Fruit fly (Drosophila melanogaster) whole organism, embryonic: ENCODE data around the gene Hrs.
A peak's percentile ranks its signal among the peaks of the same experiment; 100 is the strongest.

Experiments
- Abd-B ChIP-seq: fragments of 200-800 bp; sonication (Bioruptor generic); optimal IDR thresholded peaks from 2 replicates; lab custom pipeline; 2018; ENCODE audit warnings: missing biosample characterization, mild to moderate bottlenecking, missing genetic modification characterization, moderate library complexity
- Aef1 ChIP-seq: fragments of 200-800 bp; sonication (Bioruptor generic); IDR thresholded peaks from 3 replicates; pipeline ENCODE4 v1.3.6; 2022; ENCODE audit warnings: missing biosample characterization, missing genetic modification characterization
- CG10147 ChIP-seq: fragments of 200-800 bp; sonication (Bioruptor generic); optimal IDR thresholded peaks from 2 replicates; lab custom pipeline; 2019; ENCODE audit warnings: missing biosample characterization, mild to moderate bottlenecking, missing genetic modification characterization, moderate library complexity
- CG10565 ChIP-seq: fragments of 200-800 bp; sonication (Bioruptor generic); optimal IDR thresholded peaks from 3 replicates; lab custom pipeline; 2016; ENCODE audit warnings: missing biosample characterization, mild to moderate bottlenecking, missing genetic modification characterization
- CG11398 ChIP-seq: fragments of 200-800 bp; sonication (Bioruptor generic); optimal IDR thresholded peaks from 2 replicates; lab custom pipeline; 2016; ENCODE audit warnings: missing biosample characterization, missing genetic modification characterization
- CG11560 ChIP-seq: fragments of 200-800 bp; sonication (Bioruptor generic); IDR thresholded peaks from 3 replicates; pipeline ENCODE4 v1.3.6; 2022; ENCODE audit warnings: missing biosample characterization, missing genetic modification characterization
- CG12219 ChIP-seq: fragments of 200-800 bp; sonication (Bioruptor generic); optimal IDR thresholded peaks from 3 replicates; lab custom pipeline; 2018; ENCODE audit warnings: missing biosample characterization, mild to moderate bottlenecking, missing genetic modification characterization
- CG12391 ChIP-seq: fragments of 200-800 bp; sonication (Bioruptor generic); optimal IDR thresholded peaks from 3 replicates; lab custom pipeline; 2018; ENCODE audit warnings: missing biosample characterization, mild to moderate bottlenecking, missing genetic modification characterization, moderate library complexity
- CG12659 ChIP-seq: fragments of 200-800 bp; sonication (Bioruptor generic); optimal IDR thresholded peaks from 3 replicates; lab custom pipeline; 2017; ENCODE audit warnings: mild to moderate bottlenecking, missing biosample characterization, missing genetic modification reagents, missing genetic modification characterization
- CG18764 ChIP-seq: fragments of 200-800 bp; sonication (Bioruptor generic); optimal IDR thresholded peaks from 3 replicates; lab custom pipeline; 2016; ENCODE audit warnings: missing biosample characterization, missing genetic modification characterization
- CG2116 ChIP-seq: fragments of 200-800 bp; sonication (Bioruptor generic); optimal IDR thresholded peaks from 3 replicates; lab custom pipeline; 2018; ENCODE audit warnings: missing biosample characterization, mild to moderate bottlenecking, missing genetic modification characterization
- CG2712 ChIP-seq: fragments of 200-800 bp; optimal IDR thresholded peaks from 3 replicates; lab custom pipeline; 2019; ENCODE audit warnings: missing biosample characterization, mild to moderate bottlenecking, missing genetic modification characterization, moderate library complexity
- CG30020 ChIP-seq: fragments of 200-800 bp; optimal IDR thresholded peaks from 2 replicates; lab custom pipeline; 2019; ENCODE audit warnings: missing biosample characterization, mild to moderate bottlenecking, missing genetic modification characterization, moderate library complexity
- CG31388 ChIP-seq: fragments of 200-800 bp; sonication (Bioruptor generic); optimal IDR thresholded peaks from 2 replicates; lab custom pipeline; 2016; ENCODE audit warnings: missing biosample characterization, missing genetic modification characterization
- CG34224 ChIP-seq: fragments of 200-800 bp; sonication (Bioruptor generic); IDR thresholded peaks from 3 replicates; pipeline ENCODE4 v1.3.6; 2022; ENCODE audit warnings: missing biosample characterization, missing genetic modification characterization; ENCODE audit not compliant: partially characterized antibody
- CG34376 ChIP-seq: fragments of 200-800 bp; sonication (Bioruptor generic); optimal IDR thresholded peaks from 2 replicates; lab custom pipeline; 2018; ENCODE audit warnings: missing biosample characterization, mild to moderate bottlenecking, missing genetic modification characterization
- CG3995 ChIP-seq: fragments of 200-800 bp; sonication (Bioruptor generic); optimal IDR thresholded peaks from 3 replicates; lab custom pipeline; 2016; ENCODE audit warnings: missing biosample characterization, missing genetic modification characterization
- CG4328 ChIP-seq: fragments of 200-800 bp; sonication (Bioruptor generic); optimal IDR thresholded peaks from 3 replicates; lab custom pipeline; 2017; ENCODE audit warnings: missing biosample characterization, missing genetic modification reagents, missing genetic modification characterization
- CG4424 ChIP-seq: fragments of 200-800 bp; sonication (Bioruptor generic); optimal IDR thresholded peaks from 3 replicates; lab custom pipeline; 2016; ENCODE audit warnings: missing biosample characterization, missing genetic modification characterization
- CG4730 ChIP-seq: fragments of 200-800 bp; sonication (Bioruptor generic); IDR thresholded peaks from 2 replicates; pipeline ENCODE4 v1.3.6; 2022; ENCODE audit warnings: missing biosample characterization, missing genetic modification characterization
- CG5245 ChIP-seq: fragments of 200-800 bp; sonication (Bioruptor generic); optimal IDR thresholded peaks from 3 replicates; lab custom pipeline; 2016; ENCODE audit warnings: missing biosample characterization, missing genetic modification characterization
- CG8359 ChIP-seq: fragments of 200-800 bp; sonication (Bioruptor generic); optimal IDR thresholded peaks from 2 replicates; lab custom pipeline; 2017; ENCODE audit warnings: missing biosample characterization, mild to moderate bottlenecking, missing genetic modification characterization, borderline replicate concordance
- CG9215 ChIP-seq: fragments of 200-800 bp; sonication (Bioruptor generic); IDR thresholded peaks from 2 replicates; pipeline ENCODE4 v1.3.6; 2022; ENCODE audit warnings: missing biosample characterization, missing genetic modification characterization
- Dip3 ChIP-seq: fragments of 200-800 bp; sonication (Bioruptor generic); optimal IDR thresholded peaks from 3 replicates; lab custom pipeline; 2016; ENCODE audit warnings: missing biosample characterization, missing genetic modification characterization
- ERR ChIP-seq: fragments of 200-800 bp; sonication (Bioruptor generic); optimal IDR thresholded peaks from 2 replicates; lab custom pipeline; 2016; ENCODE audit warnings: missing biosample characterization, missing genetic modification characterization
- HHEX ChIP-seq: fragments of 200-800 bp; sonication (Bioruptor generic); optimal IDR thresholded peaks from 3 replicates; lab custom pipeline; 2017; ENCODE audit warnings: missing biosample characterization, mild to moderate bottlenecking, missing genetic modification characterization, missing genetic modification reagents
- Hr78 ChIP-seq, 2 experiments: fragments of 200-800 bp in 1 of 2; fragments of >200 bp in 1 of 2; sonication (Bioruptor generic) in 1 of 2; optimal IDR thresholded peaks; 2 replicates each; lab custom pipeline; 2017 to 2019; ENCODE audit warnings: missing biosample characterization in 2 of 2, missing genetic modification characterization in 2 of 2, mild to moderate bottlenecking in 1 of 2, moderate library complexity in 1 of 2
- Max ChIP-seq: fragments of 200-800 bp; sonication (Bioruptor generic); optimal IDR thresholded peaks from 2 replicates; lab custom pipeline; 2016; ENCODE audit warnings: missing biosample characterization, mild to moderate bottlenecking, missing genetic modification characterization
- NK7.1 ChIP-seq: fragments of 200-800 bp; sonication (Bioruptor generic); optimal IDR thresholded peaks from 3 replicates; lab custom pipeline; 2016; ENCODE audit warnings: missing biosample characterization, missing genetic modification characterization
- Nf-YB ChIP-seq: fragments of 200-800 bp; sonication (Bioruptor generic); optimal IDR thresholded peaks from 3 replicates; lab custom pipeline; 2019; ENCODE audit warnings: missing biosample characterization, mild to moderate bottlenecking, missing genetic modification characterization, moderate library complexity
- Sry-δ ChIP-seq: fragments of 200-800 bp; sonication (Bioruptor generic); optimal IDR thresholded peaks from 2 replicates; lab custom pipeline; 2016; ENCODE audit warnings: missing biosample characterization, missing genetic modification characterization
- aop ChIP-seq: fragments of 200-800 bp; sonication (Bioruptor generic); IDR thresholded peaks from 2 replicates; pipeline ENCODE4 v1.3.6; 2022; ENCODE audit warnings: missing biosample characterization, missing genetic modification characterization
- bab2 ChIP-seq: fragments of 200-800 bp; sonication (Bioruptor generic); optimal IDR thresholded peaks from 2 replicates; lab custom pipeline; 2016; ENCODE audit warnings: missing biosample characterization, missing genetic modification characterization
- bowl ChIP-seq: fragments of 200-800 bp; sonication (Bioruptor generic); IDR thresholded peaks from 2 replicates; pipeline ENCODE4 v1.3.6; 2022; ENCODE audit warnings: missing biosample characterization, missing genetic modification characterization
- btn ChIP-seq: fragments of 200-800 bp; sonication (Bioruptor generic); optimal IDR thresholded peaks from 2 replicates; lab custom pipeline; 2016; ENCODE audit warnings: missing biosample characterization, missing genetic modification characterization
- cad ChIP-seq: fragments of >200 bp; optimal IDR thresholded peaks from 2 replicates; lab custom pipeline; 2017; ENCODE audit warnings: missing biosample characterization, missing genetic modification characterization
- cwo ChIP-seq: fragments of 200-800 bp; sonication (Bioruptor generic); optimal IDR thresholded peaks from 3 replicates; lab custom pipeline; 2017; ENCODE audit warnings: missing biosample characterization, missing genetic modification characterization, mild to moderate bottlenecking, moderate library complexity, missing genetic modification reagents
- hbn ChIP-seq: fragments of 200-800 bp; sonication (Bioruptor generic); IDR thresholded peaks from 2 replicates; pipeline ENCODE4 v1.3.6; 2022; ENCODE audit warnings: missing biosample characterization, missing genetic modification characterization; ENCODE audit not compliant: partially characterized antibody
- jigr1 ChIP-seq: fragments of 200-800 bp; sonication (Bioruptor generic); IDR thresholded peaks from 3 replicates; pipeline ENCODE4 v1.3.6; 2022; ENCODE audit warnings: missing biosample characterization, missing genetic modification characterization
- ken ChIP-seq: fragments of 200-800 bp; sonication (Bioruptor generic); IDR thresholded peaks from 3 replicates; pipeline ENCODE4 v1.3.6; 2022; ENCODE audit warnings: missing biosample characterization, missing genetic modification characterization
- lab ChIP-seq: fragments of 200-800 bp; sonication (Bioruptor generic); optimal IDR thresholded peaks from 3 replicates; lab custom pipeline; 2017; ENCODE audit warnings: missing biosample characterization, missing genetic modification characterization, mild to moderate bottlenecking, moderate library complexity, missing genetic modification reagents
- mam ChIP-seq: fragments of 200-800 bp; sonication (Bioruptor generic); optimal IDR thresholded peaks from 3 replicates; lab custom pipeline; 2016; ENCODE audit warnings: missing biosample characterization, missing genetic modification characterization
- psq ChIP-seq: fragments of 200-800 bp; sonication (Bioruptor generic); optimal IDR thresholded peaks from 2 replicates; lab custom pipeline; 2017; ENCODE audit warnings: missing biosample characterization, missing genetic modification characterization
- sima ChIP-seq: fragments of 200-800 bp; sonication (Bioruptor generic); optimal IDR thresholded peaks from 2 replicates; lab custom pipeline; 2016; ENCODE audit warnings: missing biosample characterization, missing genetic modification characterization
- sna ChIP-seq: fragments of 200-800 bp; sonication (Bioruptor generic); IDR thresholded peaks from 2 replicates; pipeline ENCODE4 v1.3.6; 2022; ENCODE audit warnings: missing biosample characterization, missing genetic modification characterization; ENCODE audit not compliant: partially characterized antibody
- sug ChIP-seq: fragments of 200-800 bp; optimal IDR thresholded peaks from 2 replicates; lab custom pipeline; 2019; ENCODE audit warnings: missing biosample characterization, mild to moderate bottlenecking, missing genetic modification characterization, moderate library complexity
- unpg ChIP-seq: fragments of 200-800 bp; sonication (Bioruptor generic); optimal IDR thresholded peaks from 3 replicates; lab custom pipeline; 2018; ENCODE audit warnings: missing biosample characterization, mild to moderate bottlenecking, missing genetic modification characterization, moderate library complexity
- zfh1 ChIP-seq: fragments of 200-800 bp; sonication (Bioruptor generic); IDR thresholded peaks from 3 replicates; pipeline ENCODE4 v1.3.6; 2022; ENCODE audit warnings: missing biosample characterization, missing genetic modification characterization

Hrs gene

dm6 chr2L:2765659-2766373 lies 26.0 kb downstream of the Hrs start, which contains the start of the genes Snx21 and aph-1 (continued):
- peak; percentile 73 for TF ChIP-seq CG11398 (GFP tag; lab: Kevin White, UChicago)
- peak; percentile 63 for TF ChIP-seq NK7.1 (GFP tag; lab: Kevin White, UChicago)
- TF ChIP-seq CG18764 (GFP tag; lab: Kevin White, UChicago), result peak; percentile 82
- TF ChIP-seq CG4328 (GFP tag; lab: Kevin White, UChicago), result peak; percentile 93
- TF ChIP-seq CG8359 (GFP tag; lab: Kevin White, UChicago), result peak; percentile 82
- TF ChIP-seq CG2712, result peak; percentile 94
- peak; percentile 79 for TF ChIP-seq CG4730 (GFP tag; lab: Robert Waterston, UW)
- TF ChIP-seq CG9215 (GFP tag; lab: Robert Waterston, UW), result peak; percentile 89
- peak; percentile 70 for TF ChIP-seq ERR (GFP tag; lab: Kevin White, UChicago)
- no peak for TF ChIP-seq cad (GFP tag; lab: Kevin White, UChicago)
- TF ChIP-seq CG5245 (GFP tag; lab: Kevin White, UChicago), result peak; percentile 85
- TF ChIP-seq CG34224 (GFP tag; lab: Robert Waterston, UW), result no peak
- TF ChIP-seq Abd-B (GFP tag; lab: Kevin White, UChicago), result peak; percentile 93
- TF ChIP-seq cwo (GFP tag; lab: Kevin White, UChicago), result peak; percentile 89
- TF ChIP-seq CG12659 (GFP tag; lab: Kevin White, UChicago), result peak; percentile 95
- TF ChIP-seq sima, result no peak
- TF ChIP-seq Nf-YB, result peak; percentile 78
- peak; percentile 77; the same call in 2 of the 3 replicates for TF ChIP-seq jigr1 (GFP tag; lab: Robert Waterston, UW)
- TF ChIP-seq Max (GFP tag; lab: Kevin White, UChicago), result peak; percentile 91
- peak; percentile 70 for TF ChIP-seq CG2116 (GFP tag; lab: Kevin White, UChicago)
- TF ChIP-seq CG30020 (tag; lab: Kevin White, UChicago), result peak; percentile 79
- no peak for TF ChIP-seq hbn (GFP tag; lab: Robert Waterston, UW)
- TF ChIP-seq Aef1 (GFP tag; lab: Robert Waterston, UW), result peak; percentile 88
- TF ChIP-seq CG4424, result peak; percentile 93
- peak; percentile 89 for TF ChIP-seq bab2 (GFP tag; lab: Kevin White, UChicago)
- TF ChIP-seq Hr78 (GFP tag; optimal IDR thresholded peaks at IDR 0.05; lab: Kevin White, UChicago), result peak in 1 of 2 experiments; percentile 58
- TF ChIP-seq CG10565 (GFP tag; lab: Kevin White, UChicago), result peak; percentile 54
- peak; percentile 86 for TF ChIP-seq zfh1 (GFP tag; lab: Robert Waterston, UW)
- TF ChIP-seq sna (GFP tag; lab: Robert Waterston, UW), result no peak
- TF ChIP-seq lab, result peak; percentile 95
- TF ChIP-seq ken (GFP tag; lab: Robert Waterston, UW), result peak; percentile 79
- TF ChIP-seq aop (GFP tag; lab: Robert Waterston, UW), result 0 out of 2 replicates have a peak, but pooled peaks have one; percentile 18
- TF ChIP-seq CG34376 (GFP tag; lab: Kevin White, UChicago), result peak; percentile 82
- TF ChIP-seq sug, result peak; percentile 92
- peak; percentile 93 for TF ChIP-seq Dip3 (GFP tag; lab: Kevin White, UChicago)
- peak; percentile 94 for TF ChIP-seq unpg (GFP tag; lab: Kevin White, UChicago)
- TF ChIP-seq HHEX (GFP tag; lab: Kevin White, UChicago), result peak; percentile 93
- TF ChIP-seq CG11560 (tag; lab: Robert Waterston, UW), result peak; percentile 81; the same call in 2 of the 3 replicates
- TF ChIP-seq bowl, result peak; percentile 33; the same call in 1 of the 2 replicates
- TF ChIP-seq CG10147, result peak; percentile 91
- TF ChIP-seq CG3995 (GFP tag; lab: Kevin White, UChicago), result peak; percentile 18
- peak; percentile 94 for TF ChIP-seq mam
- peak; percentile 36 for TF ChIP-seq CG31388 (GFP tag; lab: Kevin White, UChicago)
- peak; percentile 77 for TF ChIP-seq psq (GFP tag; lab: Kevin White, UChicago)
- TF ChIP-seq btn (GFP tag; lab: Kevin White, UChicago), result peak; percentile 60
- peak; percentile 94 for TF ChIP-seq CG12391
- TF ChIP-seq CG12219, result peak; percentile 83
- peak; percentile 67 for TF ChIP-seq Sry-δ (GFP tag; lab: Kevin White, UChicago)
